Worm (Caenorhabditis elegans) whole organism, L4 larva: ENCODE data around the gene W07G4.7.

Experiments
- F37D6.2 ChIP-seq: sonication (generic microtip); optimal IDR thresholded peaks from 2 replicates; lab custom pipeline; 2016; ENCODE audit warnings: mild to moderate bottlenecking, missing genetic modification characterization, missing compliant biosample characterization
- R02D3.7 ChIP-seq: fragments of 150-350 bp; sonication (generic microtip); optimal IDR thresholded peaks from 3 replicates; lab custom pipeline; 2014; ENCODE audit warnings: missing biosample characterization, missing genetic modification characterization
- T20F7.1 ChIP-seq: fragments of 200-800 bp; sonication (Bioruptor generic); optimal IDR thresholded peaks from 2 replicates; lab custom pipeline; 2018; ENCODE audit warnings: mild to moderate bottlenecking, missing genetic modification characterization, missing compliant biosample characterization
- Y48G9A.11 ChIP-seq: fragments of 200-800 bp; sonication (Bioruptor generic); IDR thresholded peaks from 2 replicates; pipeline ENCODE4 v1.3.6; 2022; ENCODE audit warnings: missing genetic modification reagents, missing genetic modification characterization, missing compliant biosample characterization
- Y75B8A.6 ChIP-seq: fragments of 200-800 bp; sonication (Bioruptor generic); IDR thresholded peaks from 2 replicates; pipeline ENCODE4 v1.3.6; 2022; ENCODE audit warnings: missing genetic modification reagents, missing genetic modification characterization, missing compliant biosample characterization
- ZK337.2 ChIP-seq: fragments of 200-800 bp; sonication (Bioruptor generic); IDR thresholded peaks from 2 replicates; pipeline ENCODE4 v1.3.6; 2022; ENCODE audit warnings: missing genetic modification reagents, missing genetic modification characterization, missing compliant biosample characterization
- ZK546.5 ChIP-seq, 2 experiments: sonication (generic microtip); optimal IDR thresholded peaks; 2 replicates each; lab custom pipeline; 2017; ENCODE audit warnings: missing biosample characterization in 2 of 2, missing genetic modification characterization in 2 of 2
- arid-1 ChIP-seq: fragments of 200-800 bp; sonication (Bioruptor generic); conservative IDR thresholded peaks from 2 replicates; pipeline ENCODE4 v1.3.6; 2022; ENCODE audit warnings: missing genetic modification reagents, missing genetic modification characterization, missing compliant biosample characterization
- attf-4 ChIP-seq: sonication (generic microtip); optimal IDR thresholded peaks from 3 replicates; lab custom pipeline; 2017; ENCODE audit warnings: missing biosample characterization, missing genetic modification characterization
- ceh-20 ChIP-seq: fragments of 200-800 bp; sonication (Bioruptor generic); IDR thresholded peaks from 2 replicates; pipeline ENCODE4 v1.3.6; 2022; ENCODE audit warnings: missing genetic modification reagents, missing genetic modification characterization, missing compliant biosample characterization
- ceh-62 ChIP-seq: sonication (generic microtip); optimal IDR thresholded peaks from 2 replicates; lab custom pipeline; 2017; ENCODE audit warnings: missing biosample characterization, missing genetic modification characterization
- ctbp-1 ChIP-seq: fragments of 200-800 bp; sonication (Bioruptor generic); IDR thresholded peaks from 2 replicates; pipeline ENCODE4 v1.3.6; 2022; ENCODE audit warnings: missing genetic modification reagents, missing genetic modification characterization, missing compliant biosample characterization
- daf-16 ChIP-seq, 3 experiments: sonication (generic microtip); optimal IDR thresholded peaks; 2 replicates each; lab custom pipeline; 2016 to 2017; ENCODE audit warnings: missing genetic modification characterization in 3 of 3, missing genetic modification reagents in 3 of 3, mild to moderate bottlenecking in 2 of 3, missing compliant biosample characterization in 2 of 3, missing biosample characterization in 1 of 3, moderate library complexity in 1 of 3
- dmd-9 ChIP-seq: fragments of 200-800 bp; sonication (Bioruptor generic); IDR thresholded peaks from 2 replicates; pipeline ENCODE4 v1.3.6; 2022; ENCODE audit warnings: missing genetic modification reagents, missing genetic modification characterization, missing compliant biosample characterization
- dpl-1 ChIP-seq: fragments of 150-350 bp; optimal IDR thresholded peaks from 2 replicates; lab custom pipeline; 2014; ENCODE audit warnings: missing biosample characterization, missing genetic modification reagents, missing genetic modification characterization
- egl-27 ChIP-seq: sonication (generic microtip); optimal IDR thresholded peaks from 3 replicates; lab custom pipeline; 2017; ENCODE audit warnings: missing biosample characterization, missing genetic modification reagents, missing genetic modification characterization
- egl-43 ChIP-seq: fragments of 200-800 bp; sonication (Bioruptor generic); IDR thresholded peaks from 2 replicates; pipeline ENCODE4 v1.3.6; 2022; ENCODE audit warnings: missing genetic modification reagents, missing genetic modification characterization, missing compliant biosample characterization
- fkh-10 ChIP-seq: fragments of 150-350 bp; optimal IDR thresholded peaks from 2 replicates; lab custom pipeline; 2014; ENCODE audit warnings: missing biosample characterization, missing genetic modification reagents, missing genetic modification characterization
- gei-8 ChIP-seq: fragments of 200-800 bp; sonication (Bioruptor generic); optimal IDR thresholded peaks from 2 replicates; lab custom pipeline; 2018; ENCODE audit warnings: mild to moderate bottlenecking, missing genetic modification characterization, missing compliant biosample characterization
- hif-1 ChIP-seq, 2 experiments: sonication (generic microtip); optimal IDR thresholded peaks; 2 replicates each; lab custom pipeline; 2016 to 2017; ENCODE audit warnings: missing compliant biosample characterization in 2 of 2, missing genetic modification characterization in 2 of 2, missing genetic modification reagents in 2 of 2, missing genotype in 2 of 2, mild to moderate bottlenecking in 1 of 2
- jun-1 ChIP-seq: fragments of 150-350 bp; optimal IDR thresholded peaks from 2 replicates; lab custom pipeline; 2014; ENCODE audit warnings: missing biosample characterization, missing genetic modification reagents, missing genetic modification characterization
- lim-7 ChIP-seq: fragments of 200-800 bp; sonication (Bioruptor generic); IDR thresholded peaks from 2 replicates; pipeline ENCODE4 v1.3.6; 2022; ENCODE audit warnings: missing genetic modification characterization, missing compliant biosample characterization
- lin-1 ChIP-seq: fragments of 200-800 bp; sonication (Bioruptor generic); IDR thresholded peaks from 2 replicates; pipeline ENCODE4 v1.3.6; 2022; ENCODE audit warnings: missing genetic modification reagents, missing genetic modification characterization, missing compliant biosample characterization
- lin-13 ChIP-seq: fragments of 150-350 bp; optimal IDR thresholded peaks from 2 replicates; lab custom pipeline; 2014; ENCODE audit warnings: missing biosample characterization, missing genetic modification reagents, missing genetic modification characterization
- lin-15B ChIP-seq: fragments of 150-350 bp; sonication (generic microtip); optimal IDR thresholded peaks from 3 replicates; lab custom pipeline; 2014; ENCODE audit warnings: missing biosample characterization, missing genetic modification characterization
- lsy-2 ChIP-seq, 2 experiments: fragments of 150-350 bp in 1 of 2; sonication (generic microtip) in 1 of 2; optimal IDR thresholded peaks; 2 replicates each; lab custom pipeline; 2014 to 2017; ENCODE audit warnings: missing biosample characterization in 2 of 2, missing genetic modification characterization in 2 of 2
- mdt-29 ChIP-seq: fragments of 200-800 bp; sonication (Bioruptor generic); IDR thresholded peaks from 2 replicates; pipeline ENCODE4 v1.3.6; 2022; ENCODE audit warnings: missing genetic modification reagents, missing genetic modification characterization, missing compliant biosample characterization
- mes-2 ChIP-seq: sonication (generic microtip); optimal IDR thresholded peaks from 2 replicates; lab custom pipeline; 2016; ENCODE audit warnings: missing genotype, mild to moderate bottlenecking, missing genetic modification characterization, missing compliant biosample characterization; ENCODE audit not compliant: poor library complexity, severe bottlenecking
- mxl-2 ChIP-seq: fragments of 200-800 bp; sonication (Bioruptor generic); conservative IDR thresholded peaks from 2 replicates; pipeline ENCODE4 v1.3.6; 2022; ENCODE audit warnings: missing genetic modification reagents, missing genetic modification characterization, missing compliant biosample characterization
- mxl-3 ChIP-seq: fragments of 200-800 bp; sonication (Bioruptor generic); optimal IDR thresholded peaks from 2 replicates; lab custom pipeline; 2018; ENCODE audit warnings: mild to moderate bottlenecking, missing genetic modification characterization, missing compliant biosample characterization
- nhr-10 ChIP-seq: fragments of 150-350 bp; optimal IDR thresholded peaks from 2 replicates; lab custom pipeline; 2014; ENCODE audit warnings: missing biosample characterization, missing genetic modification characterization
- nhr-102 ChIP-seq: sonication (generic microtip); optimal IDR thresholded peaks from 2 replicates; lab custom pipeline; 2016; ENCODE audit warnings: mild to moderate bottlenecking, missing genetic modification characterization, moderate library complexity, missing compliant biosample characterization
- nhr-11 ChIP-seq: fragments of 150-350 bp; optimal IDR thresholded peaks from 2 replicates; lab custom pipeline; 2014; ENCODE audit warnings: missing biosample characterization, missing genetic modification characterization
- nhr-237 ChIP-seq: sonication (generic microtip); optimal IDR thresholded peaks from 2 replicates; lab custom pipeline; 2017; ENCODE audit warnings: missing biosample characterization, missing genetic modification characterization
- nhr-28 ChIP-seq: fragments of 150-350 bp; optimal IDR thresholded peaks from 2 replicates; lab custom pipeline; 2014; ENCODE audit warnings: missing biosample characterization, missing genetic modification characterization
- nhr-41 ChIP-seq: fragments of 200-800 bp; sonication (Bioruptor generic); IDR thresholded peaks from 2 replicates; pipeline ENCODE4 v1.3.6; 2022; ENCODE audit warnings: missing genetic modification reagents, missing genetic modification characterization, missing compliant biosample characterization
- nhr-76 ChIP-seq: fragments of 150-350 bp; optimal IDR thresholded peaks from 2 replicates; lab custom pipeline; 2014; ENCODE audit warnings: missing biosample characterization, missing genetic modification characterization
- php-3 ChIP-seq: fragments of 200-800 bp; sonication (Bioruptor generic); IDR thresholded peaks from 2 replicates; pipeline ENCODE4 v1.3.6; 2022; ENCODE audit warnings: missing genetic modification reagents, missing genetic modification characterization, missing compliant biosample characterization
- pqm-1 ChIP-seq: sonication (generic microtip); optimal IDR thresholded peaks from 2 replicates; lab custom pipeline; 2017; ENCODE audit warnings: missing biosample characterization, missing genetic modification characterization
- rbr-2 ChIP-seq: sonication (generic microtip); optimal IDR thresholded peaks from 2 replicates; lab custom pipeline; 2016; ENCODE audit warnings: missing genotype, missing genetic modification characterization, missing compliant biosample characterization
- sdz-12 ChIP-seq: fragments of 200-800 bp; sonication (Bioruptor generic); optimal IDR thresholded peaks from 2 replicates; lab custom pipeline; 2018; ENCODE audit warnings: mild to moderate bottlenecking, missing genetic modification characterization, missing compliant biosample characterization
- set-16 ChIP-seq: fragments of 200-800 bp; sonication (Bioruptor generic); IDR thresholded peaks from 2 replicates; pipeline ENCODE4 v1.3.6; 2022; ENCODE audit warnings: missing genetic modification reagents, missing genetic modification characterization, missing compliant biosample characterization
- spr-1 ChIP-seq: sonication (generic microtip); optimal IDR thresholded peaks from 2 replicates; lab custom pipeline; 2016; ENCODE audit warnings: mild to moderate bottlenecking, missing genetic modification characterization, missing compliant biosample characterization
- spr-3 ChIP-seq: fragments of 200-800 bp; sonication (Bioruptor generic); optimal IDR thresholded peaks from 2 replicates; lab custom pipeline; 2018; ENCODE audit warnings: mild to moderate bottlenecking, missing genetic modification characterization, missing compliant biosample characterization
- tag-97 ChIP-seq: fragments of 200-800 bp; sonication (Bioruptor generic); IDR thresholded peaks from 2 replicates; pipeline ENCODE4 v1.3.6; 2022; ENCODE audit warnings: missing genetic modification characterization, missing compliant biosample characterization
- unc-130 ChIP-seq: sonication (generic microtip); optimal IDR thresholded peaks from 2 replicates; lab custom pipeline; 2016; ENCODE audit warnings: missing genetic modification reagents, missing genetic modification characterization, missing compliant biosample characterization
- vab-7 ChIP-seq: fragments of 200-800 bp; sonication (Bioruptor generic); IDR thresholded peaks from 2 replicates; pipeline ENCODE4 v1.3.6; 2022; ENCODE audit warnings: missing genetic modification reagents, missing genetic modification characterization, missing compliant biosample characterization
- zag-1 ChIP-seq: fragments of 150-350 bp; optimal IDR thresholded peaks from 2 replicates; lab custom pipeline; 2014; ENCODE audit warnings: missing biosample characterization, missing genetic modification characterization
- zfp-2 ChIP-seq: sonication (generic microtip); optimal IDR thresholded peaks from 2 replicates; lab custom pipeline; 2016; ENCODE audit warnings: mild to moderate bottlenecking, missing genetic modification characterization, missing compliant biosample characterization
- zip-11 ChIP-seq: fragments of 200-800 bp; sonication (Bioruptor generic); IDR thresholded peaks from 2 replicates; pipeline ENCODE4 v1.3.6; 2022; ENCODE audit warnings: missing genetic modification characterization, missing compliant biosample characterization
- zip-2 ChIP-seq: fragments of 150-350 bp; optimal IDR thresholded peaks from 2 replicates; lab custom pipeline; 2014; ENCODE audit warnings: missing biosample characterization, missing genetic modification characterization
- ztf-11 ChIP-seq: fragments of 150-350 bp; optimal IDR thresholded peaks from 2 replicates; lab custom pipeline; 2014; ENCODE audit warnings: missing biosample characterization, missing genetic modification characterization

Gene W07G4.7

ce11 chrV:13041666-13042065 is 7.2 kb upstream of the W07G4.7 start, which contains the start of gene scyl-1 (continued):
- TF ChIP-seq Y75B8A.6 (no peak), mes-2 (tag; lab: Kevin White, UChicago) (peak; percentile 89), tag-97 (GFP tag; lab: Robert Waterston, UW) (no peak), F37D6.2 (tag; lab: Kevin White, UChicago) (no peak), dpl-1 (GFP tag; lab: Kevin White, UChicago) (peak; percentile 74), spr-1 (tag; lab: Kevin White, UChicago) (peak; percentile 10), vab-7 (no peak), egl-43 (GFP tag; lab: Robert Waterston, UW) (no peak), dmd-9 (no peak), R02D3.7 (tag; lab: Kevin White, UChicago) (no peak), lin-13 (GFP tag; lab: Kevin White, UChicago) (peak; percentile 74), egl-27 (tag; lab: Kevin White, UChicago) (no peak), fkh-10 (peak; percentile 23), ceh-20 (GFP tag; lab: Robert Waterston, UW) (0 out of 2 replicates have a peak, but pooled peaks have one; percentile 41), lim-7 (GFP tag; lab: Robert Waterston, UW) (no peak), ctbp-1 (GFP tag; lab: Robert Waterston, UW) (peak; percentile 59), nhr-102 (tag; lab: Kevin White, UChicago) (peak; percentile 45), zip-2 (tag; lab: Kevin White, UChicago) (no peak), mxl-3 (peak; percentile 15), ZK337.2 (GFP tag; lab: Robert Waterston, UW) (no peak), php-3 (GFP tag; lab: Robert Waterston, UW) (no peak), nhr-237 (tag; lab: Kevin White, UChicago) (no peak), spr-3 (no peak), T20F7.1 (GFP tag; lab: Kevin White, UChicago) (peak; percentile 70), zfp-2 (no peak), nhr-41 (GFP tag; lab: Robert Waterston, UW) (no peak), pqm-1 (tag; lab: Kevin White, UChicago) (no peak), lin-1 (GFP tag; lab: Robert Waterston, UW) (no peak), Y48G9A.11 (GFP tag; lab: Robert Waterston, UW) (no peak), set-16 (GFP tag; lab: Robert Waterston, UW) (no peak), unc-130 (no peak), nhr-28 (tag; lab: Kevin White, UChicago) (peak; percentile 70), ztf-11 (tag; lab: Kevin White, UChicago) (no peak), zag-1 (no peak), mxl-2 (GFP tag; lab: Robert Waterston, UW) (no peak), mdt-29 (GFP tag; lab: Robert Waterston, UW) (no peak), rbr-2 (tag; lab: Kevin White, UChicago) (peak; percentile 68), nhr-10 (tag; lab: Kevin White, UChicago) (no peak), lsy-2 (tag; optimal IDR thresholded peaks at IDR 0.05; lab: Kevin White, UChicago) (peak in 1 of 2 experiments; percentile 90), daf-16 (GFP tag; optimal IDR thresholded peaks at IDR 0.05; lab: Kevin White, UChicago) (no peak), daf-16 (tag; optimal IDR thresholded peaks at IDR 0.05; lab: Kevin White, UChicago) (no peak), ZK546.5 (tag; optimal IDR thresholded peaks at IDR 0.05; lab: Kevin White, UChicago) (no peak), ceh-62 (tag; lab: Kevin White, UChicago) (no peak), attf-4 (tag; lab: Kevin White, UChicago) (no peak), sdz-12 (GFP tag; lab: Kevin White, UChicago) (no peak), gei-8 (no peak), lin-15B (tag; lab: Kevin White, UChicago) (no peak), hif-1 (tag; optimal IDR thresholded peaks at IDR 0.05; lab: Kevin White, UChicago) (peak in 1 of 2 experiments; percentile 46), arid-1 (0 out of 2 replicates have a peak, but pooled peaks have one; percentile 25), jun-1 (peak; percentile 8), zip-11 (no peak), nhr-11 (peak; percentile 56), nhr-76 (tag; lab: Kevin White, UChicago) (no peak)
